Worm (Caenorhabditis elegans) whole organism, mixed stage, embryonic: ENCODE results near the gene dsb-3.

Experiments
- M03D4.4 ChIP-seq: sonication (generic microtip); optimal IDR thresholded peaks from 2 replicates; lab custom pipeline; 2017; ENCODE audit warnings: mild to moderate bottlenecking, missing genetic modification characterization, missing compliant biosample characterization
- ceh-43 ChIP-seq: fragments of 200-800 bp; sonication (Bioruptor generic); optimal IDR thresholded peaks from 2 replicates; lab custom pipeline; 2018; ENCODE audit warnings: mild to moderate bottlenecking, missing genetic modification characterization, moderate library complexity, missing compliant biosample characterization
- ceh-83 ChIP-seq: fragments of 200-800 bp; sonication (Bioruptor generic); optimal IDR thresholded peaks from 2 replicates; lab custom pipeline; 2018; ENCODE audit warnings: mild to moderate bottlenecking, missing genetic modification characterization, missing compliant biosample characterization
- ces-1 ChIP-seq: fragments of 150-350 bp; optimal IDR thresholded peaks from 2 replicates; lab custom pipeline; 2014; ENCODE audit warnings: missing biosample characterization, missing genetic modification reagents, missing genetic modification characterization
- cnd-1 ChIP-seq: fragments of 200-800 bp; sonication (Bioruptor generic); optimal IDR thresholded peaks from 2 replicates; lab custom pipeline; 2018; ENCODE audit warnings: mild to moderate bottlenecking, missing genetic modification characterization, missing compliant biosample characterization
- drap-1 ChIP-seq: fragments of 200-800 bp; sonication (Bioruptor generic); optimal IDR thresholded peaks from 3 replicates; lab custom pipeline; 2018; ENCODE audit warnings: mild to moderate bottlenecking, missing genetic modification characterization, missing compliant biosample characterization
- elt-1 ChIP-seq: sonication (generic microtip); optimal IDR thresholded peaks from 2 replicates; lab custom pipeline; 2017; ENCODE audit warnings: missing genetic modification characterization, mild to moderate bottlenecking, missing compliant biosample characterization, antibody characterized with exemption, moderate library complexity, borderline replicate concordance; ENCODE audit not compliant: insufficient read depth
- elt-3 ChIP-seq: fragments of 150-350 bp; optimal IDR thresholded peaks from 2 replicates; lab custom pipeline; 2014; ENCODE audit warnings: missing biosample characterization, missing genetic modification characterization
- flh-1 ChIP-seq: fragments of 200-800 bp; sonication (Bioruptor generic); optimal IDR thresholded peaks from 2 replicates; lab custom pipeline; 2018; ENCODE audit warnings: mild to moderate bottlenecking, missing genetic modification characterization, moderate library complexity, missing compliant biosample characterization
- ham-2 ChIP-seq: fragments of 200-800 bp; sonication (Bioruptor generic); optimal IDR thresholded peaks from 2 replicates; lab custom pipeline; 2018; ENCODE audit warnings: mild to moderate bottlenecking, missing genetic modification characterization, missing compliant biosample characterization
- hlh-1 ChIP-seq: fragments of 150-350 bp; optimal IDR thresholded peaks from 2 replicates; lab custom pipeline; 2014; ENCODE audit warnings: missing biosample characterization, missing genetic modification reagents, missing genetic modification characterization
- lin-13 ChIP-seq: fragments of 150-350 bp; optimal IDR thresholded peaks from 2 replicates; lab custom pipeline; 2014; ENCODE audit warnings: missing biosample characterization, missing genetic modification characterization
- lin-32 ChIP-seq: fragments of 200-800 bp; sonication (Bioruptor generic); optimal IDR thresholded peaks from 2 replicates; lab custom pipeline; 2018; ENCODE audit warnings: mild to moderate bottlenecking, missing genetic modification characterization, missing compliant biosample characterization
- lsy-2 ChIP-seq: fragments of 150-350 bp; optimal IDR thresholded peaks from 2 replicates; lab custom pipeline; 2014; ENCODE audit warnings: missing biosample characterization, missing genetic modification characterization
- mab-5 ChIP-seq: fragments of 150-350 bp; optimal IDR thresholded peaks from 2 replicates; lab custom pipeline; 2014; ENCODE audit warnings: missing biosample characterization, missing genetic modification characterization
- mep-1 ChIP-seq: fragments of 150-350 bp; optimal IDR thresholded peaks from 2 replicates; lab custom pipeline; 2017; ENCODE audit warnings: missing biosample characterization, missing genetic modification reagents, missing genetic modification characterization, inconsistent platforms
- nhr-12 ChIP-seq: fragments of 150-350 bp; optimal IDR thresholded peaks from 2 replicates; lab custom pipeline; 2014; ENCODE audit warnings: missing biosample characterization, missing genetic modification characterization
- nhr-2 ChIP-seq: fragments of 150-350 bp; optimal IDR thresholded peaks from 2 replicates; lab custom pipeline; 2014; ENCODE audit warnings: missing biosample characterization, missing genetic modification characterization
- nhr-237 ChIP-seq: fragments of 150-350 bp; optimal IDR thresholded peaks from 2 replicates; lab custom pipeline; 2014; ENCODE audit warnings: missing biosample characterization, missing genetic modification characterization
- nhr-76 ChIP-seq: sonication (generic microtip); optimal IDR thresholded peaks from 2 replicates; lab custom pipeline; 2017; ENCODE audit warnings: missing biosample characterization, missing genetic modification characterization
- pha-4 ChIP-seq: fragments of 150-350 bp; optimal IDR thresholded peaks from 2 replicates; lab custom pipeline; 2018; ENCODE audit warnings: missing biosample characterization, missing genetic modification reagents, missing genetic modification characterization
- sem-2 ChIP-seq: fragments of 200-800 bp; sonication (Bioruptor generic); optimal IDR thresholded peaks from 2 replicates; lab custom pipeline; 2018; ENCODE audit warnings: mild to moderate bottlenecking, missing genetic modification characterization, missing compliant biosample characterization
- snpc-4 ChIP-seq: fragments of 150-350 bp; optimal IDR thresholded peaks from 2 replicates; lab custom pipeline; 2014; ENCODE audit warnings: missing biosample characterization, missing genetic modification characterization
- sptf-1 ChIP-seq: sonication (generic microtip); optimal IDR thresholded peaks from 2 replicates; lab custom pipeline; 2017; ENCODE audit warnings: mild to moderate bottlenecking, missing genetic modification characterization, moderate library complexity, missing compliant biosample characterization
- tbx-8 ChIP-seq: fragments of 200-800 bp; sonication (Bioruptor generic); optimal IDR thresholded peaks from 2 replicates; lab custom pipeline; 2018; ENCODE audit warnings: mild to moderate bottlenecking, missing genetic modification characterization, moderate library complexity, missing compliant biosample characterization
- unc-120 ChIP-seq: sonication (generic microtip); optimal IDR thresholded peaks from 2 replicates; lab custom pipeline; 2017; ENCODE audit warnings: missing genetic modification characterization, missing compliant biosample characterization; ENCODE audit not compliant: poor library complexity, severe bottlenecking
- unc-39 ChIP-seq: fragments of 150-350 bp; optimal IDR thresholded peaks from 2 replicates; lab custom pipeline; 2014; ENCODE audit warnings: missing biosample characterization, missing genetic modification characterization
- unc-62 ChIP-seq: fragments of 150-350 bp; optimal IDR thresholded peaks from 2 replicates; lab custom pipeline; 2014; ENCODE audit warnings: missing biosample characterization, missing genetic modification reagents, missing genetic modification characterization
- zip-8 ChIP-seq: fragments of 150-350 bp; optimal IDR thresholded peaks from 2 replicates; lab custom pipeline; 2014; ENCODE audit warnings: missing biosample characterization, missing genetic modification characterization
- ztf-11 ChIP-seq: fragments of 150-350 bp; optimal IDR thresholded peaks from 2 replicates; lab custom pipeline; 2014; ENCODE audit warnings: missing biosample characterization, missing genetic modification characterization

dsb-3 gene

DNA sequence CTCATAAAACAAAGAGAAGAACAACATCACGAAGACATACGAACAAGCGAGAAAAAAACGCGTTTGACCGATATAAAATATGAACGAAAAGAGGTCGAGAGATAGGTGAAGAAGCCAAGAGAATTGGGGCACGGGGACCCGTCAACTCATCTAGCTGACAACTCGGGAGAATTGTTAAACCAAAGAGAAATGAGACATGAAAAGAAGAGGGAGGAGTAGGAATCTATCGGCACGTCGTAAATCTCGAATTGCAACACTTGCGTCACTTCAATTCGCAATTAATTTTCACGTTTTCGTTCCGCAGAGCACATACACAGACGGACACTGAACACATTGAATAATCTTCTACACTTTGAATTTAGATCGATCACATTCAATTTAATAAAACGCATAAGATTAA is 35.9 kb downstream of the dsb-3 start:
- TF ChIP-seq unc-120 (tag; lab: Kevin White, UChicago) (no peak), mab-5 (tag; lab: Kevin White, UChicago) (peak; percentile 5), unc-62 (GFP tag; lab: Kevin White, UChicago) (peak; percentile 95)
- TF ChIP-seq, all 35 proteins: peak for 2

DNA sequence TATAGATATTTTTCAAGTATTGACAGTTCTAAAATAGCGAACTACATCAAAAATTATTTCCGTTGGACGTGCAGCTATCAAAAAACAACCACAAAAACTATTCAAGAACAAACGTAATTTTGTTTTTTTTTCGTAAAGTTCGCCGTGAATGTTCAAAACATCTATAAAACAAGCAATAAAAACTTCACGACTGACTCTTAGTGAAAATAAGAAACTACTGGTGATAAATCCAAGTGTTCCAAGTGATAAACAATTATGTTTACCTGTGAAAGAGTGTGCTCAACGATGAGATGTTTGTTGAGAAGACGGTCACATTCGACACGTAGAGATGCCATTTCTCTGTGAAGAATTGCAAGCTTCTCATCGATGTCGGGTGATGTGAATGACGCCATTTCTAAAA is 36.6 kb downstream of the dsb-3 start, which contains the start of gene C50F7.6:
Gene C50F7.6 (minus strand): TSS at position 394 of the 400 bp plus-strand sequence.
- TF ChIP-seq elt-1 (tag; lab: Kevin White, UChicago) = no peak
- no peak for TF ChIP-seq mab-5 (tag; lab: Kevin White, UChicago)
- TF ChIP-seq flh-1 (GFP tag; lab: Kevin White, UChicago) = no peak
- no peak for TF ChIP-seq nhr-237 (tag; lab: Kevin White, UChicago)
- TF ChIP-seq nhr-2 (tag; lab: Kevin White, UChicago) = no peak
- no peak for TF ChIP-seq nhr-76
- TF ChIP-seq unc-120 (tag; lab: Kevin White, UChicago) = no peak
- no peak for TF ChIP-seq nhr-12
- no peak for TF ChIP-seq sem-2 (GFP tag; lab: Kevin White, UChicago)
- no peak for TF ChIP-seq M03D4.4 (tag; lab: Kevin White, UChicago)
- TF ChIP-seq tbx-8 = no peak
- no peak for TF ChIP-seq ceh-83 (GFP tag; lab: Kevin White, UChicago)

DNA sequence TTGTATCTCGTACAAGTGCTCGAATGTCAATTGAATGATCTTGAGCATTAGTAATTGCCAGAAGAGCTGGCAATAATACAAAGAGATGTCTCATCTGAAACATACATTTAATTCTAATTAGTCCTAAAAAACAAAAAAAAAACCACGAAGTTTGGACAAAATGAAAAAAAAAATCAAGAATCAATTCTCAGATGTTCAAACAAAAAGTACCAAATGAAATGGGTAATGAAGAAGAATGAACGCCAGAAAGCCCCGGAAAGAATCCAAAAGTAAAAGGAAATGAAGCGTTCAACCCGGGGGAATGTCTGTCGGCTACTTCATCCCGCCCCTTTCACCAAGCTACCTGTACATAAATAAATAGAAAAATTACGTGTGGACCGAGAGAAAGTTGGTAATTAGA is 41.5 kb downstream of the dsb-3 start, which contains the start of gene F33D4.6:
Gene F33D4.6 (minus strand): TSS at position 101 of the 400 bp plus-strand sequence.
- TF ChIP-seq lin-32 (GFP tag; lab: Kevin White, UChicago) (no peak), sem-2 (GFP tag; lab: Kevin White, UChicago) (no peak), cnd-1 (tag; lab: Kevin White, UChicago) (no peak), elt-1 (tag; lab: Kevin White, UChicago) (no peak), pha-4 (tag; lab: Kevin White, UChicago) (no peak), nhr-2 (tag; lab: Kevin White, UChicago) (no peak), unc-62 (GFP tag; lab: Kevin White, UChicago) (no peak), ceh-43 (GFP tag; lab: Kevin White, UChicago) (no peak), sptf-1 (tag; lab: Kevin White, UChicago) (no peak), drap-1 (GFP tag; lab: Kevin White, UChicago) (no peak), flh-1 (GFP tag; lab: Kevin White, UChicago) (no peak), ham-2 (GFP tag; lab: Kevin White, UChicago) (no peak), M03D4.4 (tag; lab: Kevin White, UChicago) (no peak), elt-3 (no peak), mep-1 (tag; lab: Kevin White, UChicago) (no peak), ceh-83 (GFP tag; lab: Kevin White, UChicago) (no peak), unc-120 (tag; lab: Kevin White, UChicago) (no peak), hlh-1 (no peak), snpc-4 (tag; lab: Kevin White, UChicago) (no peak), unc-39 (tag; lab: Kevin White, UChicago) (no peak)

DNA sequence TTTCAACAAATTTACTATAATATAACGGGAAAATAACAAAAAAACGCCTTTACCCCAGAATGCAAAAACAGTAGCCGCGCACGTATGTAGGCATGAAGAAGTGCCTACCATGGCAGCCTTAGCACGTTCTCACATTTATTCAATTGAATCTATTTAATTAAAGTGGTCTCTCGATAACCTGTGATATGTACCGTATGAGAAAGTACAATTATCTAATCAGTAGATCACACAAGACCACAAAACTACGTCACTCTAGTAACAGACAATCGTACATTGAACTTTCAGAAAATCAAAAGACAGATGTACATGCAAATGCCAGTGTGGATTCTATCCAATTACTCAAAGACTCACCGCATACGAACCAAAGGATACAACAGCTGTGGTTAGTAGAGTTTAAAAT is 47.2 kb downstream of the dsb-3 start:
- TF ChIP-seq drap-1 (GFP tag; lab: Kevin White, UChicago) (no peak), lin-32 (GFP tag; lab: Kevin White, UChicago) (no peak), pha-4 (tag; lab: Kevin White, UChicago) (no peak), M03D4.4 (tag; lab: Kevin White, UChicago) (no peak), sptf-1 (tag; lab: Kevin White, UChicago) (no peak), unc-120 (tag; lab: Kevin White, UChicago) (no peak), unc-62 (GFP tag; lab: Kevin White, UChicago) (no peak), nhr-12 (no peak)

DNA sequence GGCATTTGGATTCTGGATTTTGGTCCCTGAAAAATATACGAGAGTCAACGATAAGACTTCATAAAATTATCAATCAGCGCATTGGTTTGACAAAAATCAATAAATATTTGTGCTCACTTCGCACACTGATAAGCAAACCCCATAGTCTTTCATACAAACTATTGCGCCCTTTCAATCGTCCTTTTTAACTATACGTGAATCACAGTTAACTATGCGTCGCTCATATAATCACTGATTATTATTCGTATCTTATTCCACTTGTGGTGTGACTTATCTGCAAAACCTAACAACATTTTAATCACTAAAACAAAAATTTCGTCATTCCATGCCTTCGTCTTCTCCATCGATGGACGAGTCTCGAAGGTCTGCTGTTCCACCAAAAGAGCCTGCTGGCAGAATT is 48.6 kb downstream of the dsb-3 start, which contains the start of gene nhr-8:
Gene nhr-8 (plus strand): TSS at position 160 of the 400 bp plus-strand sequence.
- no peak for TF ChIP-seq M03D4.4 (tag; lab: Kevin White, UChicago)
- no peak for TF ChIP-seq unc-120 (tag; lab: Kevin White, UChicago)
- no peak for TF ChIP-seq snpc-4 (tag; lab: Kevin White, UChicago)
- no peak for TF ChIP-seq ceh-43 (GFP tag; lab: Kevin White, UChicago)
- TF ChIP-seq ces-1 (GFP tag; lab: Kevin White, UChicago) = no peak
- TF ChIP-seq mep-1 (tag; lab: Kevin White, UChicago) = no peak
- TF ChIP-seq elt-3 = no peak
- TF ChIP-seq zip-8 = no peak
- TF ChIP-seq lin-13 (tag; lab: Kevin White, UChicago) = no peak
- no peak for TF ChIP-seq ztf-11 (tag; lab: Kevin White, UChicago)
- TF ChIP-seq hlh-1 = no peak
- TF ChIP-seq lsy-2 (tag; lab: Kevin White, UChicago) = no peak
